Worm (Caenorhabditis elegans): ENCODE results near the gene Y38E10A.22.

Gene Y38E10A.22

DNA sequence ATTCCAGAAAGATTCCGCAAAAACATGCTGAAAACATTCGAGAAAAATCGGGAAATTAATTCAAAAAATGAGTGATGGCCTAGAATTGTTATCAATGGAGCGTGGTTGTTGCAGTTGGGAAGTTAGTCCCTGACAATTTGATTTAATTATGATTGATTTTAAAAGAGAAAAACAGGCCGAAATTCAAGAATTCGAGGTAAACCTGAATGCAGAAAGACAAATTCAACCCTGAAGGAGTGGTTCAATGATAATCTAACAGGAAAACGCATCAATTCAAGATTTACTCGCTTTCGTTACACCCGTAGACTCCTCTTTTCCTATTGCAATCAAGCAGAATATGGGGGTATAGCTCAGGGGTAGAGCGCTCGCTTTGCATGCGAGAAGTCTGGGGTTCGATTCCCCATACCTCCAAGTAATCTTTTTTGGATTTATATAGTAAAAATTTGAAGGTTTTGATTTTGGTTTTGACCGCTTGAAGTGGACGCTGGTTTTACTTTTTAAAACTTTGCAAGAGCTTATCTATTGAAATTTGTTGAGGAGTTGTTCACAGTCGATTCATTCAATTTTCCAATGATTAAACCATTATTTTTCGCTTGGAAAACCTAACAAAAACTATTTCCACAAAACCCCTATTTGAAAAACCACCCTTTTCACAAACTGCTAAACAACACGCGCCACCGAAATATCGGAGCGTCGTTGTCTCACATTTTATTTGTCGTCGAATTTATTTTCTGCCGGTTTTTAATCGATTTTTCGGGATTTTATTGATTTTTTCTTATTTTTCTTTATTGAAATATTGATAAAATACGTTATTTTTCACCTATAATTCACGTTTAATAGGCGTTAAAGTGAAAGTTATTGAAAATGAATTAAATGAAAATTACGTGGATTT is 611 bp upstream of the Y38E10A.22 start (continued):
- TF ChIP-seq chd-7 (tag; optimal IDR thresholded peaks at IDR 0.05), result no peak

- TF ChIP-seq mcd-1 (GFP tag; IDR thresholded peaks at IDR 0.05) (no peak), F39B2.1 (GFP tag; IDR thresholded peaks at IDR 0.05) (no peak), cebp-2 (GFP tag; IDR thresholded peaks at IDR 0.05) (0 out of 2 replicates have a peak, but pooled peaks have one; percentile 44), K12H6.12 (tag; optimal IDR thresholded peaks at IDR 0.05) (no peak), F49E8.2 (tag; optimal IDR thresholded peaks at IDR 0.05; ENCODE audit: insufficient read depth) (no peak), F52B5.7 (tag; optimal IDR thresholded peaks at IDR 0.05) (no peak), unc-62 (GFP tag; optimal IDR thresholded peaks at IDR 0.05) (no peak), him-1 (tag; optimal IDR thresholded peaks at IDR 0.05) (no peak), lsy-27 (tag; optimal IDR thresholded peaks at IDR 0.05; ENCODE audit: borderline replicate concordance, insufficient read depth) (no peak), zfh-2 (GFP tag; conservative IDR thresholded peaks at IDR 0.05) (peak; percentile 38; the same call in 1 of the 2 replicates), ceh-100 (GFP tag; IDR thresholded peaks at IDR 0.05) (no peak)
These were observed 4.3 kb downstream of the Y38E10A.22 start for ce11 chrII:12673311-12673710.

- no peak for TF ChIP-seq nfya-1 (tag; optimal IDR thresholded peaks at IDR 0.05; ENCODE audit: borderline replicate concordance, insufficient read depth)
- no peak for TF ChIP-seq madf-8 (GFP tag; conservative IDR thresholded peaks at IDR 0.05)
- peak; percentile 15 for TF ChIP-seq tbp1 (GFP tag; optimal IDR thresholded peaks at IDR 0.05)
- TF ChIP-seq Y53F4B.3 (GFP tag; IDR thresholded peaks at IDR 0.05), result no peak
- TF ChIP-seq atf-7 (tag; optimal IDR thresholded peaks at IDR 0.05), result no peak
- TF ChIP-seq attf-3 (GFP tag; conservative IDR thresholded peaks at IDR 0.05), result 0 out of 2 replicates have a peak, but pooled peaks have one; percentile 11
- TF ChIP-seq F55B11.4 (tag; optimal IDR thresholded peaks at IDR 0.05; ENCODE audit: borderline replicate concordance, insufficient read depth), result no peak
- TF ChIP-seq athp-1 (tag; optimal IDR thresholded peaks at IDR 0.05), result peak; percentile 29
- no peak for TF ChIP-seq sdz-38 (tag; optimal IDR thresholded peaks at IDR 0.05)
- TF ChIP-seq unc-130 (GFP tag; optimal IDR thresholded peaks at IDR 0.05), result no peak
- peak; percentile 25; the same call in 1 of the 2 replicates for TF ChIP-seq lin-26 (GFP tag; IDR thresholded peaks at IDR 0.05)
- no peak for TF ChIP-seq madf-6 (GFP tag; IDR thresholded peaks at IDR 0.05)
- 0 out of 2 replicates have a peak, but pooled peaks have one; percentile 33 for TF ChIP-seq Y79H2A.3 (GFP tag; conservative IDR thresholded peaks at IDR 0.05)
- no peak for TF ChIP-seq egl-44 (GFP tag; IDR thresholded peaks at IDR 0.05)
- TF ChIP-seq snpc-4 (GFP tag; optimal IDR thresholded peaks at IDR 0.05), result no peak
- TF ChIP-seq snpc-4 (tag; optimal IDR thresholded peaks at IDR 0.05), result no peak
- no peak for TF ChIP-seq mcd-1 (GFP tag; IDR thresholded peaks at IDR 0.05)
- no peak for TF ChIP-seq akir-1 (GFP tag; optimal IDR thresholded peaks at IDR 0.05)
- no peak for TF ChIP-seq sptf-2 (GFP tag; optimal IDR thresholded peaks at IDR 0.05)
- no peak for TF ChIP-seq F52B5.7 (tag; optimal IDR thresholded peaks at IDR 0.05)
- no peak for TF ChIP-seq B0035.1 (tag; optimal IDR thresholded peaks at IDR 0.05)
- TF ChIP-seq lin-35 (GFP tag; optimal IDR thresholded peaks at IDR 0.05), result no peak
- TF ChIP-seq nfyb-1 (GFP tag; IDR thresholded peaks at IDR 0.05), result no peak
- no peak for TF ChIP-seq ZK185.1 (tag; optimal IDR thresholded peaks at IDR 0.05; ENCODE audit: poor library complexity, severe bottlenecking)
- TF ChIP-seq Y67H2A.10 (GFP tag; conservative IDR thresholded peaks at IDR 0.05), result no peak
- TF ChIP-seq Y95B8A.8 (GFP tag; IDR thresholded peaks at IDR 0.05), result 0 out of 2 replicates have a peak, but pooled peaks have one; percentile 2
- no peak for TF ChIP-seq D2030.7 (GFP tag; IDR thresholded peaks at IDR 0.05)
These were observed 5.1 kb downstream of the Y38E10A.22 start for ce11 chrII:12672512-12672911.

Data from whole organism, young adult.